Worm (Caenorhabditis elegans) whole organism, late embryonic: ENCODE data around the gene nhr-181.

Source experiments
- T23F11.4 ChIP-seq: fragments of 200-800 bp; sonication (Bioruptor generic); optimal IDR thresholded peaks from 2 replicates; lab custom pipeline; 2018; ENCODE audit warnings: mild to moderate bottlenecking, missing genetic modification characterization, missing compliant biosample characterization
- fkh-6 ChIP-seq: sonication (generic microtip); optimal IDR thresholded peaks from 2 replicates; lab custom pipeline; 2016; ENCODE audit warnings: missing genetic modification characterization, missing compliant biosample characterization
- tbx-2 ChIP-seq: sonication (generic microtip); optimal IDR thresholded peaks from 2 replicates; lab custom pipeline; 2016; ENCODE audit warnings: missing genetic modification characterization, missing compliant biosample characterization
- unc-3 ChIP-seq, 2 experiments: fragments of 200-800 bp in 1 of 2; sonication (Bioruptor generic) in 1 of 2; sonication (generic microtip) in 1 of 2; conservative IDR thresholded peaks in 1 of 2; optimal IDR thresholded peaks in 1 of 2; 2 replicates each; pipeline versions ENCODE4 v1.3.6 to Lab custom; 2016 to 2022; ENCODE audit warnings: missing compliant biosample characterization in 2 of 2, missing genetic modification characterization in 2 of 2, missing genetic modification reagents in 1 of 2

- TF ChIP-seq unc-3 (GFP tag; conservative IDR thresholded peaks at IDR 0.05; lab: Robert Waterston, UW) (no peak), unc-3 (tag; optimal IDR thresholded peaks at IDR 0.05; lab: Kevin White, UChicago) (no peak), fkh-6 (tag; lab: Kevin White, UChicago) (no peak), tbx-2 (tag; lab: Kevin White, UChicago) (no peak), T23F11.4 (GFP tag; lab: Kevin White, UChicago) (no peak)
Observed at ce11 chrV:4116071-4116470, 21.2 kb downstream of the nhr-181 start, which contains the start of gene T05B4.8.
